Fruit fly (Drosophila melanogaster) Kc167 (cell line): ENCODE measurements around the gene CG11307.

ENCODE experiments used
- Myc ChIP-seq: fragments of >200 bp; optimal IDR thresholded peaks from 2 replicates; lab custom pipeline; 2017; ENCODE audit warnings: missing external identifiers
- Sin3A ChIP-seq: fragments of >200 bp; optimal IDR thresholded peaks from 2 replicates; lab custom pipeline; 2018; ENCODE audit warnings: missing external identifiers
- h ChIP-seq: fragments of >200 bp; optimal IDR thresholded peaks from 3 replicates; lab custom pipeline; 2018; ENCODE audit warnings: missing external identifiers
- insv ChIP-seq: fragments of >200 bp; optimal IDR thresholded peaks from 3 replicates; lab custom pipeline; 2018; ENCODE audit warnings: missing external identifiers
- psq ChIP-seq: fragments of >200 bp; optimal IDR thresholded peaks from 2 replicates; lab custom pipeline; 2017; ENCODE audit warnings: missing external identifiers
- ttk ChIP-seq: sonication (Bioruptor generic); optimal IDR thresholded peaks from 2 replicates; lab custom pipeline; 2017; ENCODE audit warnings: missing external identifiers

DNA sequence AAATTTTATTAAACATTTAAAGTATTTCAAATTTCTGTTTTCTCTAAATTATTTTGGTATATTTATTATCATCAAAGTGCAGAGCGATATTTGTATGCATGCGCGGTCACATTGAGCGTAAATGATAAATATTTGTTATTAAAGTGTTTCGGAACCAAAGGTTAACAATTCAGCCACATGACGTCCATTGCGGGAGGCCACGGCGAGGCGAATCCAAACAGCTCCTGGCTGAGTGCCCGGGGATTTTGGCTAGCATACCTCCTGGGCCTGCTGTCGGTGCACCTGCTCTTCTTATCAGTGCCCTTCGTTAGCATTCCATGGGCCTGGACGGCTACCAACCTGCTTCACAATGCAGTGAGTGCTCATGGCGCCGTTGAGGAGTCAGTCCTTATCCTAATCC, 17.8 kb downstream of the CG11307 start, which contains the start of gene ORMDL:
- TF ChIP-seq ttk (lab: Kevin White, UChicago) (no peak), Myc (lab: Kevin White, UChicago) (no peak), h (lab: Kevin White, UChicago) (no peak), psq (no peak), Sin3A (lab: Kevin White, UChicago) (no peak), insv (lab: Kevin White, UChicago) (no peak)
